Fruit fly (Drosophila melanogaster) Kc167 (cell line): ENCODE data around the gene Cht10.

Source experiments
- Myc ChIP-seq: fragments of >200 bp; optimal IDR thresholded peaks from 2 replicates; lab custom pipeline; 2017; ENCODE audit warnings: missing external identifiers
- Sin3A ChIP-seq: fragments of >200 bp; optimal IDR thresholded peaks from 2 replicates; lab custom pipeline; 2018; ENCODE audit warnings: missing external identifiers
- h ChIP-seq: fragments of >200 bp; optimal IDR thresholded peaks from 3 replicates; lab custom pipeline; 2018; ENCODE audit warnings: missing external identifiers
- insv ChIP-seq: fragments of >200 bp; optimal IDR thresholded peaks from 3 replicates; lab custom pipeline; 2018; ENCODE audit warnings: missing external identifiers
- psq ChIP-seq: fragments of >200 bp; optimal IDR thresholded peaks from 2 replicates; lab custom pipeline; 2017; ENCODE audit warnings: missing external identifiers
- ttk ChIP-seq: sonication (Bioruptor generic); optimal IDR thresholded peaks from 2 replicates; lab custom pipeline; 2017; ENCODE audit warnings: missing external identifiers

The Cht10 gene

DNA sequence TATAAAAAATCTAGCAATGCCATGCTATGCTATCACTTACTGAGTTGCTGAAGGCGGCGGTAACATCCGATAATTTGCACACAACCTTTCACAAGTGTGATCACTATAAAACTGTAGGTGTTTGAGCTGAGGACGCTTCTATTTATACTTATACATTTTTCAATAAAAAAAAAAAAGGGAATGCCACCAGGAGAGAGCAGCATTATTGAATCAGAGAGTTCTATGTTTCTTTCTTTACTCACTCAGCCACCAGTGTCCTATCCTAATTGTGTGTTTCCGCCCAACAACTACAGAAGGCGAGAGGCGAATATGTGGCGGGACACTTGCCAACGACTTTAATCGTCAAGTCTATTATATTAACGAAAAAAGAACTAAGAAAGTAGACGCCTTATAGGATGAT, at the start of gene Cht10:
Gene Cht10 (minus strand): TSS at position 101 of the 400 bp plus-strand sequence.
- TF ChIP-seq ttk (lab: Kevin White, UChicago) = no peak
- TF ChIP-seq h (lab: Kevin White, UChicago) = no peak
- no peak for TF ChIP-seq psq (lab: Kevin White, UChicago)
- TF ChIP-seq Myc = no peak
- no peak for TF ChIP-seq insv (lab: Kevin White, UChicago)
- no peak for TF ChIP-seq Sin3A (lab: Kevin White, UChicago)

DNA sequence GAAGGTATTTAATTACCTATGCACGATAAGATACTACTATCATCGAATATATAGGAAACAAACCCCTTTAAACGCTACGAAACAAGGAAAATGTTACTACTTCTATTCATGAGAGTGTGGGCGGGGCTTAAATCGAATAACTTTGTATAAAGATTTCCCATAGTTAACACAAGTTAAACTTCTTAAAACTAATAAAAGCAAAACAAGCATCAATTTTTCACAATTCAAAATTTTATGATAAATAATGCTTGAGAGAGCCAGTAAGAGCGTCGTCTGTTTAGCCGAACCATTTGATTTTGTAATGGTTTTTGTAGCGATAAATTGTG, 43.1 kb upstream of the Cht10 start:
- no peak for TF ChIP-seq Myc

DNA sequence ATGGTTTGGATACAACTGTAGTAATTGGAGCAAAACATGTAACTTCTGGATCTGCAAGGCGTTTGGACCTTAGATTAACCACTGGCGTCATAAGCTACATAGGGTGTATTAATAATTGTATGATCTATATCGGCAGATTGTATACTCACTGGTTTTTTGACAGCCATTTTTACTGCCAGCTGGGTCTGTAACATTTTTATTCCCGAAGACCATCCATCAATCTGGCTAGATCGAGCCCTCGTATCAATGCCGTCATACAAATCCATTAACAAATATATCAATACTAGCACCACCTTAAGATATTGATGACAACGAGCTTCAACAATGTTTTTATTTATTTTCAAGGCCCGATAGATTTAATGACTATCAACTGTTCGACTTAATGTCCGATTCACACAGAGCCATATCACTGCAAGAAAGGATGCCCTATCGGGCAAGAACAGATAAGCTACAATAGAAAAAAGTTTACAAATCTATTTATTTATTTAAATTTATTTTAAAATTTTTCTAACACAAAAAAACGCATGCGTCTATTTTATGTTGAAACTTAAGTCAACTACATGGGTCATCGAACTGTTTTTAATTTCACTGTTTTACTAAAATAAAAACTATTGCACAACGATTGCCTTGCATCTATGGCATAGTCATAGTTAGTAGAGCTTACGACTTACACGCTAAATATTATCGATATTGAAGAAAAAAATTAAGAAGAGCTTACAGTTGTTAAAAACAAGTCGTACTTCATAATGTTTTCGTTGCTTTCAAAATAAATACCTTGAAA, 42.5 kb upstream of the Cht10 start, which contains the start of gene Spf45:
Gene Spf45 (minus strand): TSS at position 336 of the 781 bp plus-strand sequence.
- no peak for TF ChIP-seq psq (lab: Kevin White, UChicago)
- TF ChIP-seq insv (lab: Kevin White, UChicago) = no peak
- no peak for TF ChIP-seq Sin3A (lab: Kevin White, UChicago)
- no peak for TF ChIP-seq Myc
- TF ChIP-seq ttk (lab: Kevin White, UChicago) = no peak

DNA sequence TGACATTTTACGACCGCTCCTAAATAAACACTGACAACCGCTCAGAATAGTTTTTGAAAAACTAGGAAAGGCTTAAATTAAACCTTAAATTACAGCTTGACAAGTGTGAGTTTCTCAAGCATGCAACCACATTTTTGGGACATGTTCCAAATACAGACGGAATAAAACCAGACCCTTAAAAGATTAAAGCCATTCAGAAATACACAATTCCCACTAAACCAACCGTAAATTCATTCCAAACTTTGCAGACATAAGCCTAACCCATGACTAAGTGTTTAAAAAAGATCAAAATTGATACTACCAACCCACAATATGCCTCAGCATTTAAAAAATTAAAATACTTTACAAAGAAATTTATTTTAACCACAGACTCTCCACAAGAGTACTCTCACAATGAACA, 39.5 kb upstream of the Cht10 start:
- no peak for TF ChIP-seq h (lab: Kevin White, UChicago)
- TF ChIP-seq Myc = no peak
- TF ChIP-seq ttk (lab: Kevin White, UChicago) = no peak
- no peak for TF ChIP-seq insv (lab: Kevin White, UChicago)
- TF ChIP-seq Sin3A (lab: Kevin White, UChicago) = no peak
- no peak for TF ChIP-seq psq (lab: Kevin White, UChicago)

DNA sequence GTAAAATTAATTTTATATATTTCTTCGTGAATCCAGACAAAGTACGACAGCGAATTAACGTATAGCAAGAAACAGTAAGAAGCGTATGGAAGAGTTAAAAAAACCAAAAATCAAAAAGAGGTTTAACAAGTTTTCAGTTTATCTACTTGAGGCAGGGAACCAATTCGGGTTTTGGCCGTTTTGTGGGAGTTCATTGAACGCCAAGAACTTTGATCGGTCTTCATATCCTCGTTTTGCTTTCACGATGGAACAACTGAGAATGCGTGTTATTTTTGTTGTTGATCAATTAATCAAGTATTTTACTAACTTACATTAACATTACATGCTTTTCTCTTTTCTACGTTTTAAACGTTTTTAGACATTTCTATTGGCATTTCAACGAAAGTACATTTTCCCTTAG, 329 bp downstream of the Cht10 start:
- TF ChIP-seq insv (lab: Kevin White, UChicago) = no peak
- no peak for TF ChIP-seq psq (lab: Kevin White, UChicago)
- no peak for TF ChIP-seq Myc
- no peak for TF ChIP-seq ttk (lab: Kevin White, UChicago)
- TF ChIP-seq Sin3A (lab: Kevin White, UChicago) = no peak

DNA sequence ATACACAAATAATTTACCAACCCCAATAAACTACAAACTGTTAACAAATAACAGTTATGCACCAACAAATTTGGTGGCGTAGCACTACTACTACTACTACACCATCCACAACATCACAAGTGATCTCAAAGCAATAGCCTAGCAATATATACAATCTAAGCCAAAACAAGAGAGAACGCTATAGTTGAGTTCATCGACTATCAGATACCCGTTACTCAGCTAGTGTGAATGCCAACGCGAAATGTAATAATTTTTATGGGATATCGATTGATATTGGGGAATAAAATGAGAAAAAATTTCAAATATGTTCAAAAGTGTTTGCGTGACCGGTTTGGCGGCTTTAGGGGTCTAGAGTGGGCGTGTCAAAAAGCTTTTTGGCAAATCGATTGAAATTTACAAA, 1.8 kb downstream of the Cht10 start:
- TF ChIP-seq Myc (no peak), insv (lab: Kevin White, UChicago) (no peak)

DNA sequence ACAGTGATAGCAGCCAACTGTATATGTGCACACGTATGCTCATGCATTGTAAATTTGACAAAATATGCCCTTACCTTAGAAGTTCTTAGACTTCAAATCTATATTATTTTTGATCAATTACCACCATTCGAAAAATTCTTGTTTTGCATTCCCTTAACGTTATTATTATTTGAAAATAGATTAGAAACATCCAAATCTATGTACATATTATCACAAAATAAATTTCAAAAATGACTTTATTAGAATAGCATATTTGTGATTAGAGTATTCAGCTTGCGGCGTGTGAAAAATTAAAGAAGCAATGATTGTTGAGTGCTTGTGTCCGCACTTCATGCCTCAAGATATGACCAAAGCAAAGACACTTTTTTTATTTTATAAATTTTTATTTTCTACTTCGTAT, 31.9 kb downstream of the Cht10 start:
- TF ChIP-seq Sin3A (lab: Kevin White, UChicago) = no peak
- TF ChIP-seq h (lab: Kevin White, UChicago) = no peak
- no peak for TF ChIP-seq psq (lab: Kevin White, UChicago)
- no peak for TF ChIP-seq ttk (lab: Kevin White, UChicago)
- TF ChIP-seq Myc = no peak
- no peak for TF ChIP-seq insv (lab: Kevin White, UChicago)

DNA sequence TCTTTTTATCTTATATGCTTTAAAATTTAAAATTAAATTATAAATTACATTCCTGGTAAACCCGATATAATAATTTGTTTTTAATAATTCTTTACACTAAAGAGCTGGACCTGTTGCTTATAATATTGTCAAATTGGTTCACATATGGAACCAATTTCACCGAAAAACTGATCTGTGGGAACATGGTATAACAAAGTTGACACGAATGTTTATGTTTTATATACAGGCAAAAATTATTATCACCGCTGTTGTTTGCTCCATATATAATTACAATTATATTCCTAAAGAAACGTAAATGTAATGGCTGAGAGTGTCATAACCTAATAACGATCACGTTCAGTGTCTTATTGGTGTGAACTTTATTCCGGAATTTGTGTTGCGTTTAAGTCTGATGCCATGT, 44.1 kb downstream of the Cht10 start, which contains the start of gene cta:
Gene cta (plus strand): TSS at position 233 of the 400 bp plus-strand sequence.
- TF ChIP-seq Myc (no peak), ttk (lab: Kevin White, UChicago) (no peak), Sin3A (lab: Kevin White, UChicago) (no peak), psq (lab: Kevin White, UChicago) (no peak), insv (lab: Kevin White, UChicago) (no peak), h (lab: Kevin White, UChicago) (no peak)
